Worm (Caenorhabditis elegans) whole organism, young adult: ENCODE results near the gene tbx-31.

Source experiments
- B0261.1 ChIP-seq: sonication (generic microtip); optimal IDR thresholded peaks from 2 replicates; lab custom pipeline; 2016; ENCODE audit warnings: mild to moderate bottlenecking, missing genetic modification characterization, moderate library complexity, missing compliant biosample characterization
- C17E4.6 ChIP-seq: fragments of 200-800 bp; sonication (Bioruptor generic); IDR thresholded peaks from 2 replicates; pipeline ENCODE4 v1.3.6; 2022; ENCODE audit warnings: missing genetic modification reagents, missing genetic modification characterization, missing compliant biosample characterization
- F33H1.4 ChIP-seq: fragments of 200-800 bp; sonication (Bioruptor generic); IDR thresholded peaks from 2 replicates; pipeline ENCODE4 v1.3.6; 2022; ENCODE audit warnings: missing genetic modification reagents, missing genetic modification characterization, missing compliant biosample characterization
- F49E8.2 ChIP-seq: sonication (generic microtip); optimal IDR thresholded peaks from 3 replicates; lab custom pipeline; 2017; ENCODE audit warnings: missing genetic modification characterization, mild to moderate bottlenecking, missing compliant biosample characterization, antibody characterized with exemption, moderate library complexity; ENCODE audit not compliant: insufficient read depth
- F57C9.4 ChIP-seq: sonication (generic microtip); optimal IDR thresholded peaks from 2 replicates; lab custom pipeline; 2017; ENCODE audit warnings: mild to moderate bottlenecking, missing genetic modification characterization, missing compliant biosample characterization
- K11D2.4 ChIP-seq: fragments of 200-800 bp; sonication (Bioruptor generic); IDR thresholded peaks from 2 replicates; pipeline ENCODE4 v1.3.6; 2022; ENCODE audit warnings: missing genetic modification reagents, missing genetic modification characterization, missing compliant biosample characterization
- T26A5.8 ChIP-seq: sonication (generic microtip); optimal IDR thresholded peaks from 2 replicates; lab custom pipeline; 2016; ENCODE audit warnings: missing genetic modification characterization, missing compliant biosample characterization
- Y79H2A.3 ChIP-seq: fragments of 200-800 bp; sonication (Bioruptor generic); conservative IDR thresholded peaks from 2 replicates; pipeline ENCODE4 v1.3.6; 2022; ENCODE audit warnings: missing genetic modification reagents, missing genetic modification characterization, missing compliant biosample characterization
- akir-1 ChIP-seq: fragments of 200-800 bp; sonication (Bioruptor generic); optimal IDR thresholded peaks from 2 replicates; lab custom pipeline; 2018; ENCODE audit warnings: mild to moderate bottlenecking, missing genetic modification characterization, moderate library complexity, missing compliant biosample characterization
- aptf-3 ChIP-seq: fragments of 200-800 bp; sonication (Bioruptor generic); IDR thresholded peaks from 2 replicates; pipeline ENCODE4 v1.3.6; 2022; ENCODE audit warnings: missing genetic modification characterization, missing compliant biosample characterization
- attf-6 ChIP-seq: fragments of 200-800 bp; sonication (Bioruptor generic); IDR thresholded peaks from 2 replicates; pipeline ENCODE4 v1.3.6; 2022; ENCODE audit warnings: missing genetic modification reagents, missing genetic modification characterization, missing compliant biosample characterization
- bed-1 ChIP-seq: fragments of 200-800 bp; sonication (Bioruptor generic); IDR thresholded peaks from 2 replicates; pipeline ENCODE4 v1.3.6; 2022; ENCODE audit warnings: missing genetic modification reagents, missing genetic modification characterization, missing compliant biosample characterization
- bed-2 ChIP-seq: fragments of 200-800 bp; sonication (Bioruptor generic); IDR thresholded peaks from 2 replicates; pipeline ENCODE4 v1.3.6; 2022; ENCODE audit warnings: missing genetic modification reagents, missing genetic modification characterization, missing compliant biosample characterization
- ccch-3 ChIP-seq: fragments of 200-800 bp; sonication (Bioruptor generic); optimal IDR thresholded peaks from 2 replicates; lab custom pipeline; 2018; ENCODE audit warnings: mild to moderate bottlenecking, missing genetic modification characterization, missing compliant biosample characterization
- cebp-2 ChIP-seq: fragments of 200-800 bp; sonication (Bioruptor generic); IDR thresholded peaks from 2 replicates; pipeline ENCODE4 v1.3.6; 2022; ENCODE audit warnings: missing genetic modification characterization, missing compliant biosample characterization
- ceh-100 ChIP-seq: fragments of 200-800 bp; sonication (Bioruptor generic); IDR thresholded peaks from 2 replicates; pipeline ENCODE4 v1.3.6; 2022; ENCODE audit warnings: missing genetic modification reagents, missing genetic modification characterization, missing compliant biosample characterization
- ceh-40 ChIP-seq: fragments of 200-800 bp; sonication (Bioruptor generic); IDR thresholded peaks from 2 replicates; pipeline ENCODE4 v1.3.6; 2022; ENCODE audit warnings: missing genetic modification characterization, missing compliant biosample characterization
- die-1 ChIP-seq: sonication (generic microtip); optimal IDR thresholded peaks from 2 replicates; lab custom pipeline; 2016; ENCODE audit warnings: missing genotype, mild to moderate bottlenecking, missing genetic modification characterization, missing compliant biosample characterization
- dpff-1 ChIP-seq: sonication (generic microtip); optimal IDR thresholded peaks from 2 replicates; lab custom pipeline; 2017; ENCODE audit warnings: mild to moderate bottlenecking, missing genetic modification characterization, missing compliant biosample characterization
- dpl-1 ChIP-seq: fragments of 150-350 bp; optimal IDR thresholded peaks from 2 replicates; lab custom pipeline; 2014; ENCODE audit warnings: missing biosample characterization, missing genetic modification reagents, missing genetic modification characterization
- efl-1 ChIP-seq: fragments of 150-350 bp; optimal IDR thresholded peaks from 2 replicates; lab custom pipeline; 2014; ENCODE audit warnings: missing biosample characterization, missing genetic modification reagents, missing genetic modification characterization
- egl-44 ChIP-seq: fragments of 200-800 bp; sonication (Bioruptor generic); IDR thresholded peaks from 2 replicates; pipeline ENCODE4 v1.3.6; 2022; ENCODE audit warnings: missing genetic modification reagents, missing genetic modification characterization, missing compliant biosample characterization
- egrh-3 ChIP-seq: fragments of 200-800 bp; sonication (Bioruptor generic); IDR thresholded peaks from 2 replicates; pipeline ENCODE4 v1.3.6; 2022; ENCODE audit warnings: missing genetic modification reagents, missing genetic modification characterization, missing compliant biosample characterization
- gei-17 ChIP-seq: fragments of 200-800 bp; sonication (Bioruptor generic); optimal IDR thresholded peaks from 2 replicates; lab custom pipeline; 2018; ENCODE audit warnings: mild to moderate bottlenecking, missing genetic modification characterization, missing compliant biosample characterization
- hlh-12 ChIP-seq: sonication (generic microtip); optimal IDR thresholded peaks from 2 replicates; lab custom pipeline; 2016; ENCODE audit warnings: missing genetic modification characterization, missing compliant biosample characterization
- hmg-1.2 ChIP-seq: fragments of 200-800 bp; sonication (Bioruptor generic); IDR thresholded peaks from 2 replicates; pipeline ENCODE4 v1.3.6; 2022; ENCODE audit warnings: missing genetic modification reagents, missing genetic modification characterization, missing compliant biosample characterization
- hmg-20 ChIP-seq: fragments of 200-800 bp; sonication (Bioruptor generic); IDR thresholded peaks from 2 replicates; pipeline ENCODE4 v1.3.6; 2022; ENCODE audit warnings: missing genetic modification reagents, missing genetic modification characterization, missing compliant biosample characterization
- hsf-1 ChIP-seq: fragments of 200-800 bp; sonication (Bioruptor generic); IDR thresholded peaks from 2 replicates; pipeline ENCODE4 v1.3.6; 2022; ENCODE audit warnings: missing genetic modification reagents, missing genetic modification characterization, missing compliant biosample characterization
- lag-1 ChIP-seq: fragments of 200-800 bp; sonication (Bioruptor generic); IDR thresholded peaks from 2 replicates; pipeline ENCODE4 v1.3.6; 2022; ENCODE audit warnings: missing genetic modification reagents, missing genetic modification characterization, missing compliant biosample characterization
- lin-26 ChIP-seq: fragments of 200-800 bp; sonication (Bioruptor generic); IDR thresholded peaks from 2 replicates; pipeline ENCODE4 v1.3.6; 2022; ENCODE audit warnings: missing genetic modification reagents, missing genetic modification characterization, missing compliant biosample characterization
- lin-54 ChIP-seq: fragments of 200-800 bp; sonication (Bioruptor generic); optimal IDR thresholded peaks from 2 replicates; lab custom pipeline; 2018; ENCODE audit warnings: mild to moderate bottlenecking, missing genetic modification characterization, missing compliant biosample characterization
- madf-6 ChIP-seq: fragments of 200-800 bp; sonication (Bioruptor generic); IDR thresholded peaks from 2 replicates; pipeline ENCODE4 v1.3.6; 2022; ENCODE audit warnings: missing genetic modification reagents, missing genetic modification characterization, missing compliant biosample characterization
- madf-8 ChIP-seq: fragments of 200-800 bp; sonication (Bioruptor generic); conservative IDR thresholded peaks from 2 replicates; pipeline ENCODE4 v1.3.6; 2022; ENCODE audit warnings: missing genetic modification reagents, missing genetic modification characterization, missing compliant biosample characterization
- mcd-1 ChIP-seq: fragments of 200-800 bp; sonication (Bioruptor generic); IDR thresholded peaks from 2 replicates; pipeline ENCODE4 v1.3.6; 2022; ENCODE audit warnings: missing genetic modification reagents, missing genetic modification characterization, missing compliant biosample characterization
- mxl-1 ChIP-seq: sonication (generic microtip); optimal IDR thresholded peaks from 2 replicates; lab custom pipeline; 2016; ENCODE audit warnings: missing genetic modification characterization, missing compliant biosample characterization
- nfya-1 ChIP-seq: sonication (generic microtip); optimal IDR thresholded peaks from 2 replicates; lab custom pipeline; 2017; ENCODE audit warnings: antibody characterized with exemption, missing compliant biosample characterization, missing genetic modification characterization, borderline replicate concordance; ENCODE audit not compliant: insufficient read depth
- nfyb-1 ChIP-seq: fragments of 200-800 bp; sonication (Bioruptor generic); IDR thresholded peaks from 2 replicates; pipeline ENCODE4 v1.3.6; 2022; ENCODE audit warnings: missing genetic modification reagents, missing genetic modification characterization, missing compliant biosample characterization
- nhr-27 ChIP-seq: fragments of 200-800 bp; sonication (Bioruptor generic); optimal IDR thresholded peaks from 2 replicates; lab custom pipeline; 2018; ENCODE audit warnings: mild to moderate bottlenecking, missing genetic modification characterization, moderate library complexity, missing compliant biosample characterization
- nhr-80 ChIP-seq: sonication (generic microtip); optimal IDR thresholded peaks from 2 replicates; lab custom pipeline; 2016; ENCODE audit warnings: missing genetic modification characterization, missing compliant biosample characterization
- pha-4 ChIP-seq: fragments of 150-350 bp; sonication (generic microtip); optimal IDR thresholded peaks from 2 replicates; lab custom pipeline; 2014; ENCODE audit warnings: missing biosample characterization, missing genetic modification reagents, missing genetic modification characterization
- rpc-1 ChIP-seq, 2 experiments: fragments of 150-350 bp in 1 of 2; sonication (generic microtip) in 1 of 2; optimal IDR thresholded peaks; 2 replicates each; lab custom pipeline; 2014 to 2018; ENCODE audit warnings: missing biosample characterization in 1 of 2, missing genetic modification characterization in 1 of 2, missing genetic modification reagents in 1 of 2, missing genotype in 1 of 2
- sea-2 ChIP-seq: fragments of 200-800 bp; sonication (Bioruptor generic); IDR thresholded peaks from 2 replicates; pipeline ENCODE4 v1.3.6; 2022; ENCODE audit warnings: missing genetic modification characterization, missing compliant biosample characterization
- snpc-1.1 ChIP-seq: sonication (generic microtip); optimal IDR thresholded peaks from 2 replicates; lab custom pipeline; 2017; ENCODE audit warnings: missing genetic modification characterization, mild to moderate bottlenecking, missing compliant biosample characterization, antibody characterized with exemption, moderate library complexity, missing genotype, missing genetic modification reagents; ENCODE audit not compliant: insufficient read depth
- snpc-3.4 ChIP-seq: sonication (generic microtip); optimal IDR thresholded peaks from 2 replicates; lab custom pipeline; 2017; ENCODE audit warnings: missing genetic modification characterization, mild to moderate bottlenecking, missing compliant biosample characterization, antibody characterized with exemption, moderate library complexity, missing genotype, missing genetic modification reagents
- tbx-9 ChIP-seq: sonication (generic microtip); optimal IDR thresholded peaks from 2 replicates; lab custom pipeline; 2016; ENCODE audit warnings: borderline replicate concordance, missing genetic modification characterization, inconsistent platforms, missing compliant biosample characterization
- unc-62 ChIP-seq: fragments of 150-350 bp; optimal IDR thresholded peaks from 2 replicates; lab custom pipeline; 2014; ENCODE audit warnings: missing biosample characterization, missing genetic modification reagents, missing genetic modification characterization
- ztf-22 ChIP-seq: fragments of 200-800 bp; sonication (Bioruptor generic); optimal IDR thresholded peaks from 2 replicates; lab custom pipeline; 2018; ENCODE audit warnings: mild to moderate bottlenecking, missing genetic modification characterization, moderate library complexity, missing compliant biosample characterization
- ztf-26 ChIP-seq: sonication (generic microtip); optimal IDR thresholded peaks from 2 replicates; lab custom pipeline; 2017; ENCODE audit warnings: missing genetic modification characterization, missing compliant biosample characterization
- ztf-3 ChIP-seq: fragments of 200-800 bp; sonication (Bioruptor generic); optimal IDR thresholded peaks from 2 replicates; lab custom pipeline; 2018; ENCODE audit warnings: mild to moderate bottlenecking, missing genetic modification characterization, missing compliant biosample characterization

The tbx-31 gene

ce11 chrX:1627013-1627412, 46.9 kb downstream of the tbx-31 start (continued):
- TF ChIP-seq egl-44 (GFP tag; lab: Robert Waterston, UW) (peak; percentile 91), gei-17 (GFP tag; lab: Kevin White, UChicago) (peak; percentile 98), bed-1 (GFP tag; lab: Robert Waterston, UW) (no peak), attf-6 (GFP tag; lab: Robert Waterston, UW) (no peak), bed-2 (GFP tag; lab: Robert Waterston, UW) (peak; percentile 80), rpc-1 (optimal IDR thresholded peaks at IDR 0.05; lab: Kevin White, UChicago) (peak; percentile 10), rpc-1 (tag; optimal IDR thresholded peaks at IDR 0.05; lab: Kevin White, UChicago) (no peak), nhr-27 (tag; lab: Kevin White, UChicago) (no peak), dpl-1 (GFP tag; lab: Kevin White, UChicago) (no peak), T26A5.8 (tag; lab: Kevin White, UChicago) (no peak), B0261.1 (tag; lab: Kevin White, UChicago) (peak; percentile 59), cebp-2 (GFP tag; lab: Robert Waterston, UW) (peak; percentile 98), ceh-40 (GFP tag; lab: Robert Waterston, UW) (no peak), F33H1.4 (GFP tag; lab: Robert Waterston, UW) (0 out of 2 replicates have a peak, but pooled peaks have one; percentile 24), hsf-1 (GFP tag; lab: Robert Waterston, UW) (no peak), lag-1 (GFP tag; lab: Robert Waterston, UW) (peak; percentile 91; the same call in 1 of the 2 replicates), nfyb-1 (peak; percentile 97), nhr-80 (tag; lab: Kevin White, UChicago) (peak; percentile 89), ztf-3 (GFP tag; lab: Kevin White, UChicago) (peak; percentile 89), K11D2.4 (GFP tag; lab: Robert Waterston, UW) (peak; percentile 99), hlh-12 (tag; lab: Kevin White, UChicago) (peak; percentile 65), tbx-9 (tag; lab: Kevin White, UChicago) (no peak), dpff-1 (no peak), lin-54 (GFP tag; lab: Kevin White, UChicago) (peak; percentile 90), egrh-3 (peak; percentile 14; the same call in 1 of the 2 replicates), snpc-3.4 (peak; percentile 27), ztf-22 (GFP tag; lab: Kevin White, UChicago) (peak; percentile 76), hmg-20 (GFP tag; lab: Robert Waterston, UW) (peak; percentile 93), nfya-1 (no peak), sea-2 (GFP tag; lab: Robert Waterston, UW) (no peak), aptf-3 (GFP tag; lab: Robert Waterston, UW) (no peak), pha-4 (peak; percentile 93), mxl-1 (peak; percentile 17), ztf-26 (tag; lab: Kevin White, UChicago) (peak; percentile 99), C17E4.6 (GFP tag; lab: Robert Waterston, UW) (peak; percentile 76), madf-8 (no peak), unc-62 (GFP tag; lab: Kevin White, UChicago) (no peak), madf-6 (GFP tag; lab: Robert Waterston, UW) (no peak), Y79H2A.3 (GFP tag; lab: Robert Waterston, UW) (no peak), snpc-1.1 (tag; lab: Kevin White, UChicago) (no peak), akir-1 (peak; percentile 27), efl-1 (GFP tag; lab: Kevin White, UChicago) (no peak), F49E8.2 (tag; lab: Kevin White, UChicago) (no peak), F57C9.4 (tag; lab: Kevin White, UChicago) (peak; percentile 35), hmg-1.2 (GFP tag; lab: Robert Waterston, UW) (peak; percentile 86), die-1 (tag; lab: Kevin White, UChicago) (peak; percentile 58), mcd-1 (GFP tag; lab: Robert Waterston, UW) (peak; percentile 87), lin-26 (GFP tag; lab: Robert Waterston, UW) (peak; percentile 80), ceh-100 (GFP tag; lab: Robert Waterston, UW) (peak; percentile 61), ccch-3 (GFP tag; lab: Kevin White, UChicago) (peak; percentile 89)
